Fruit fly (Drosophila melanogaster) whole organism, embryonic: Measurements from ENCODE around the gene CG17230.
A peak's percentile ranks its signal among the peaks of the same experiment; 100 is the strongest.

Source experiments
- ATbp ChIP-seq: fragments of 200-800 bp; sonication (Bioruptor generic); optimal IDR thresholded peaks from 2 replicates; lab custom pipeline; 2017; ENCODE audit warnings: missing biosample characterization, mild to moderate bottlenecking, missing genetic modification characterization, missing genetic modification reagents
- Aef1 ChIP-seq: fragments of 200-800 bp; sonication (Bioruptor generic); IDR thresholded peaks from 3 replicates; pipeline ENCODE4 v1.3.6; 2022; ENCODE audit warnings: missing biosample characterization, missing genetic modification characterization
- B-H2 ChIP-seq: fragments of 200-800 bp; sonication (Bioruptor generic); optimal IDR thresholded peaks from 2 replicates; lab custom pipeline; 2018; ENCODE audit warnings: missing biosample characterization, mild to moderate bottlenecking, missing genetic modification characterization
- CG10274 ChIP-seq: fragments of 200-800 bp; sonication (Bioruptor generic); optimal IDR thresholded peaks from 3 replicates; lab custom pipeline; 2017; ENCODE audit warnings: missing biosample characterization, mild to moderate bottlenecking, missing genetic modification characterization
- CG10431 ChIP-seq: fragments of 200-800 bp; sonication (Bioruptor generic); optimal IDR thresholded peaks from 3 replicates; lab custom pipeline; 2018; ENCODE audit warnings: missing biosample characterization, mild to moderate bottlenecking, missing genetic modification characterization
- CG16813 ChIP-seq: fragments of 200-800 bp; sonication (Bioruptor generic); IDR thresholded peaks from 3 replicates; pipeline ENCODE4 v1.3.6; 2022; ENCODE audit warnings: missing biosample characterization, missing genetic modification characterization; ENCODE audit not compliant: partially characterized antibody
- CG18476 ChIP-seq: fragments of 200-800 bp; sonication (Bioruptor generic); optimal IDR thresholded peaks from 2 replicates; lab custom pipeline; 2016; ENCODE audit warnings: missing biosample characterization, mild to moderate bottlenecking, missing genetic modification characterization
- CG4360 ChIP-seq: fragments of 200-800 bp; sonication (Bioruptor generic); IDR thresholded peaks from 2 replicates; pipeline ENCODE4 v1.3.6; 2022; ENCODE audit warnings: missing biosample characterization, missing genetic modification characterization
- CG4820 ChIP-seq: fragments of 200-800 bp; sonication (Bioruptor generic); optimal IDR thresholded peaks from 3 replicates; lab custom pipeline; 2016; ENCODE audit warnings: missing biosample characterization, missing genetic modification characterization
- CG6654 ChIP-seq: fragments of 200-800 bp; sonication (Bioruptor generic); optimal IDR thresholded peaks from 2 replicates; lab custom pipeline; 2017; ENCODE audit warnings: missing biosample characterization, mild to moderate bottlenecking, missing genetic modification characterization
- CG7357 ChIP-seq: fragments of 200-800 bp; sonication (Bioruptor generic); IDR thresholded peaks from 3 replicates; pipeline ENCODE4 v1.3.6; 2022; ENCODE audit warnings: missing biosample characterization, missing genetic modification characterization
- CG7987 ChIP-seq: fragments of 200-800 bp; sonication (Bioruptor generic); optimal IDR thresholded peaks from 2 replicates; lab custom pipeline; 2018; ENCODE audit warnings: missing biosample characterization, mild to moderate bottlenecking, missing genetic modification characterization, moderate library complexity
- CG8944 ChIP-seq: fragments of 200-800 bp; sonication (Bioruptor generic); optimal IDR thresholded peaks from 3 replicates; lab custom pipeline; 2016; ENCODE audit warnings: missing biosample characterization, missing genetic modification characterization
- D19B ChIP-seq: fragments of 200-800 bp; sonication (Bioruptor generic); optimal IDR thresholded peaks from 2 replicates; lab custom pipeline; 2017; ENCODE audit warnings: missing biosample characterization, mild to moderate bottlenecking, missing genetic modification characterization
- Fer2 ChIP-seq: fragments of 200-800 bp; sonication (Bioruptor generic); optimal IDR thresholded peaks from 2 replicates; lab custom pipeline; 2018; ENCODE audit warnings: missing biosample characterization, mild to moderate bottlenecking, missing genetic modification characterization, moderate library complexity
- Hey ChIP-seq: fragments of 200-800 bp; sonication (Bioruptor generic); optimal IDR thresholded peaks from 3 replicates; lab custom pipeline; 2018; ENCODE audit warnings: missing biosample characterization, mild to moderate bottlenecking, missing genetic modification characterization
- Hmr ChIP-seq: fragments of 200-800 bp; sonication (Bioruptor generic); optimal IDR thresholded peaks from 3 replicates; lab custom pipeline; 2017; ENCODE audit warnings: mild to moderate bottlenecking, missing biosample characterization, missing genetic modification reagents, missing genetic modification characterization
- Lim3 ChIP-seq: fragments of 200-800 bp; sonication (Bioruptor generic); IDR thresholded peaks from 2 replicates; pipeline ENCODE4 v1.3.6; 2022; ENCODE audit warnings: missing biosample characterization, missing genetic modification characterization
- Myb ChIP-seq: fragments of 200-800 bp; sonication (Bioruptor generic); optimal IDR thresholded peaks from 2 replicates; lab custom pipeline; 2016; ENCODE audit warnings: missing biosample characterization, missing genetic modification characterization
- Neu2 ChIP-seq: fragments of 200-800 bp; sonication (Bioruptor generic); optimal IDR thresholded peaks from 3 replicates; lab custom pipeline; 2016; ENCODE audit warnings: missing biosample characterization, missing genetic modification characterization, borderline replicate concordance
- Nf-YB ChIP-seq: fragments of 200-800 bp; sonication (Bioruptor generic); optimal IDR thresholded peaks from 3 replicates; lab custom pipeline; 2019; ENCODE audit warnings: missing biosample characterization, mild to moderate bottlenecking, missing genetic modification characterization, moderate library complexity
- Optix ChIP-seq: fragments of 200-800 bp; sonication (Bioruptor generic); IDR thresholded peaks from 3 replicates; pipeline ENCODE4 v1.3.6; 2022; ENCODE audit warnings: missing biosample characterization, missing genetic modification characterization
- Taf1 ChIP-seq: fragments of 200-800 bp; sonication (Bioruptor generic); IDR thresholded peaks from 2 replicates; pipeline ENCODE4 v1.3.6; 2022; ENCODE audit warnings: missing biosample characterization, missing genetic modification characterization
- ab ChIP-seq: fragments of 200-800 bp; sonication (Bioruptor generic); optimal IDR thresholded peaks from 2 replicates; lab custom pipeline; 2016; ENCODE audit warnings: missing biosample characterization, missing genetic modification characterization
- aop ChIP-seq: fragments of 200-800 bp; sonication (Bioruptor generic); IDR thresholded peaks from 2 replicates; pipeline ENCODE4 v1.3.6; 2022; ENCODE audit warnings: missing biosample characterization, missing genetic modification characterization
- ash1 ChIP-seq: fragments of 200-800 bp; sonication (Bioruptor generic); optimal IDR thresholded peaks from 2 replicates; lab custom pipeline; 2018; ENCODE audit warnings: missing biosample characterization, mild to moderate bottlenecking, missing genetic modification characterization
- dmrt11E ChIP-seq: fragments of 200-800 bp; sonication (Bioruptor generic); optimal IDR thresholded peaks from 3 replicates; lab custom pipeline; 2018; ENCODE audit warnings: missing biosample characterization, mild to moderate bottlenecking, missing genetic modification characterization, moderate library complexity
- ems ChIP-seq: fragments of 200-800 bp; sonication (Bioruptor generic); optimal IDR thresholded peaks from 3 replicates; lab custom pipeline; 2016; ENCODE audit warnings: missing biosample characterization, missing genetic modification characterization
- eve ChIP-seq, 2 experiments: fragments of >200 bp; optimal IDR thresholded peaks; 2 replicates each; lab custom pipeline; 2017; ENCODE audit warnings: missing biosample characterization in 2 of 2, missing genetic modification characterization in 2 of 2
- exex ChIP-seq: fragments of 200-800 bp; sonication (Bioruptor generic); optimal IDR thresholded peaks from 4 replicates; lab custom pipeline; 2018; ENCODE audit warnings: missing biosample characterization, mild to moderate bottlenecking, missing genetic modification characterization, moderate library complexity
- fd3F ChIP-seq: fragments of 200-800 bp; sonication (Bioruptor generic); optimal IDR thresholded peaks from 2 replicates; lab custom pipeline; 2018; ENCODE audit warnings: missing biosample characterization, mild to moderate bottlenecking, missing genetic modification characterization, moderate library complexity
- gcm2 ChIP-seq: fragments of 200-800 bp; sonication (Bioruptor generic); optimal IDR thresholded peaks from 2 replicates; lab custom pipeline; 2016; ENCODE audit warnings: missing biosample characterization, missing genetic modification characterization
- grau ChIP-seq: fragments of 200-800 bp; optimal IDR thresholded peaks from 3 replicates; lab custom pipeline; 2019; ENCODE audit warnings: missing biosample characterization, mild to moderate bottlenecking, missing genetic modification characterization, moderate library complexity
- gt ChIP-seq: fragments of 200-800 bp; sonication (Bioruptor generic); IDR thresholded peaks from 2 replicates; pipeline ENCODE4 v1.3.6; 2022; ENCODE audit warnings: missing biosample characterization, missing genetic modification characterization
- hb ChIP-seq: fragments of 200-800 bp; sonication (Bioruptor generic); IDR thresholded peaks from 3 replicates; pipeline ENCODE4 v1.3.6; 2022; ENCODE audit warnings: missing biosample characterization, missing genetic modification characterization; ENCODE audit not compliant: partially characterized antibody
- hkb ChIP-seq, 2 experiments: fragments of 200-800 bp in 1 of 2; fragments of >200 bp in 1 of 2; sonication (Bioruptor generic) in 1 of 2; IDR thresholded peaks in 1 of 2; optimal IDR thresholded peaks in 1 of 2; 2 replicates each; pipeline versions ENCODE4 v1.3.6 to Lab custom; 2017 to 2022; ENCODE audit warnings: missing biosample characterization in 1 of 2, missing genetic modification characterization in 1 of 2
- hth ChIP-seq: fragments of >200 bp; optimal IDR thresholded peaks from 2 replicates; lab custom pipeline; 2017; ENCODE audit warnings: inconsistent platforms
- insv ChIP-seq, 2 experiments: fragments of 200-800 bp; sonication (Bioruptor generic); optimal IDR thresholded peaks; 3 replicates each; lab custom pipeline; 2016 to 2018; ENCODE audit warnings: missing biosample characterization in 2 of 2, missing genetic modification characterization in 2 of 2
- nmo ChIP-seq: fragments of 200-800 bp; sonication (Bioruptor generic); optimal IDR thresholded peaks from 2 replicates; lab custom pipeline; 2018; ENCODE audit warnings: missing biosample characterization, mild to moderate bottlenecking, missing genetic modification characterization, moderate library complexity
- nom ChIP-seq: fragments of 200-800 bp; sonication (Bioruptor generic); optimal IDR thresholded peaks from 2 replicates; lab custom pipeline; 2017; ENCODE audit warnings: missing biosample characterization, missing genetic modification characterization, mild to moderate bottlenecking, moderate library complexity, missing genetic modification reagents
- otp ChIP-seq: fragments of 200-800 bp; sonication (Bioruptor generic); IDR thresholded peaks from 3 replicates; pipeline ENCODE4, ENCODE4 v1.3.6; 2022; ENCODE audit warnings: missing biosample characterization, missing genetic modification characterization
- p53 ChIP-seq: fragments of 200-800 bp; sonication (Bioruptor generic); optimal IDR thresholded peaks from 2 replicates; lab custom pipeline; 2016; ENCODE audit warnings: missing biosample characterization, missing genetic modification characterization
- pan ChIP-seq, 4 experiments: fragments of >200 bp in 3 of 4; fragments of 200-800 bp in 1 of 4; sonication (Bioruptor generic) in 1 of 4; optimal IDR thresholded peaks in 3 of 4; IDR thresholded peaks in 1 of 4; 2 replicates each; pipeline versions ENCODE4 v1.3.6 to Lab custom; 2017 to 2022; ENCODE audit warnings: missing biosample characterization in 2 of 4, missing genetic modification characterization in 2 of 4, mixed read lengths in 1 of 4
- pfk ChIP-seq: fragments of 200-800 bp; sonication (Bioruptor generic); optimal IDR thresholded peaks from 2 replicates; lab custom pipeline; 2018; ENCODE audit warnings: missing biosample characterization, mild to moderate bottlenecking, missing genetic modification characterization, moderate library complexity
- pzg ChIP-seq: fragments of 200-800 bp; sonication (Bioruptor generic); optimal IDR thresholded peaks from 3 replicates; lab custom pipeline; 2018; ENCODE audit warnings: missing biosample characterization, mild to moderate bottlenecking, missing genetic modification characterization, moderate library complexity
- rib ChIP-seq: fragments of 200-800 bp; sonication (Bioruptor generic); IDR thresholded peaks from 2 replicates; pipeline ENCODE4 v1.3.6; 2022; ENCODE audit warnings: missing biosample characterization, missing genetic modification characterization
- sens ChIP-seq: fragments of 200-800 bp; sonication (Bioruptor generic); peaks from one replicate; lab custom pipeline; 2016; ENCODE audit warnings: missing biosample characterization, missing genetic modification characterization
- slp2 ChIP-seq: fragments of 200-800 bp; sonication (Bioruptor generic); optimal IDR thresholded peaks from 2 replicates; lab custom pipeline; 2016; ENCODE audit warnings: missing biosample characterization, missing genetic modification characterization
- tx ChIP-seq: fragments of 200-800 bp; sonication (Bioruptor generic); optimal IDR thresholded peaks from 2 replicates; lab custom pipeline; 2016; ENCODE audit warnings: missing biosample characterization, missing genetic modification characterization

Gene CG17230

DNA sequence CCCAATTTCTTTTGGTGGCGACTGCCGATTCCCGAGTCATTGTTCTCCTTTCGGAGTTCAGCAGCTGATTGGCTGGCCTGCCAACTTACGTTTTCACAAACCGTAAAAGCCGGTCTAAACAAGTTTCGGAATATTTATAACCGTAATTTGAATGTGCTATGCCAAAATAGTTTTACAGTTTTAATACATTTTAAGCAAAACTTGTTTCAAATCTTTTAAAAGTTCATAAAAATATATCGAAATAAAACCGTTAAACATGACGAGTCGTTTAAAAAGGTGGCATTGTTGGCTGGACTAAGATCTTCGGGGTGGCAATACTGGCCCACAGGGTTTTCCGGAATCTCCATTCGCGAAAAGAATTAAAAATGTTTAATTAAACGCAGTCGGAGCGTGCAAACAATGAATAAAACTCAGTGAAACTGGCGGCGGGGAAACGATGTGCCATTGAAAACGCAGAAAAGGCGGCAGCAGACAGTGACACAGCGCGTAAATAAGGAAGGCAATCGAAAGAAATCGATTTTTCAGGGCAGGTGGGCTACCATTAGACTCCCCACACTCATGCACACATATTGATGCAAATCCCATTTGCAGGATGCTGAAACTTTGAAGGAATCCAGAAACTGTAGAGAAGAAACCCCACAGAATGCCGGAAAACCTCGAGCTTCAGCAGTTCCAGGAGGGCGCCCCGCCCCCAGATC lies 1.9 kb upstream of the CG17230 start, which contains the start of the genes Exd2 and CG5281 (continued):
- TF ChIP-seq pan (optimal IDR thresholded peaks at IDR 0.05; lab: Kevin White, UChicago) (no peak), pan (GFP tag; optimal IDR thresholded peaks at IDR 0.05 in 1 of 2, IDR thresholded peaks at IDR 0.05 in 1 of 2) (no peak), otp (GFP tag; lab: Robert Waterston, UW) (0 out of 3 replicates have a peak, but pooled peaks have one; percentile 7), nom (no peak), aop (GFP tag; lab: Robert Waterston, UW) (no peak), pfk (GFP tag; lab: Kevin White, UChicago) (no peak), hkb (optimal IDR thresholded peaks at IDR 0.05; lab: Kevin White, UChicago) (peak; percentile 57), hkb (GFP tag; IDR thresholded peaks at IDR 0.05; lab: Robert Waterston, UW) (no peak), p53 (GFP tag; lab: Kevin White, UChicago) (peak; percentile 26), CG4820 (no peak), gt (no peak), Lim3 (no peak), grau (tag; lab: Kevin White, UChicago) (peak; percentile 68), Myb (GFP tag; lab: Kevin White, UChicago) (peak; percentile 95), Neu2 (no peak), Optix (GFP tag; lab: Robert Waterston, UW) (no peak), tx (GFP tag; lab: Kevin White, UChicago) (peak; percentile 62), Aef1 (GFP tag; lab: Robert Waterston, UW) (no peak), slp2 (GFP tag; lab: Kevin White, UChicago) (peak; percentile 36), ab (GFP tag; lab: Kevin White, UChicago) (no peak), hb (GFP tag; lab: Robert Waterston, UW) (no peak), gcm2 (GFP tag; lab: Kevin White, UChicago) (no peak), CG8944 (GFP tag; lab: Kevin White, UChicago) (peak; percentile 14), exex (tag; lab: Kevin White, UChicago) (no peak), rib (GFP tag; lab: Robert Waterston, UW) (no peak), eve (GFP tag; optimal IDR thresholded peaks at IDR 0.05; lab: Kevin White, UChicago) (no peak), B-H2 (GFP tag; lab: Kevin White, UChicago) (peak; percentile 44), CG7987 (GFP tag; lab: Kevin White, UChicago) (peak; percentile 20), hth (lab: Kevin White, UChicago) (no peak), CG4360 (no peak), Hmr (GFP tag; lab: Kevin White, UChicago) (peak; percentile 68), ash1 (GFP tag; lab: Kevin White, UChicago) (no peak), D19B (GFP tag; lab: Kevin White, UChicago) (no peak), nmo (GFP tag; lab: Kevin White, UChicago) (peak; percentile 63), sens (GFP tag; lab: Kevin White, UChicago) (peak; percentile 94), ATbp (GFP tag; lab: Kevin White, UChicago) (no peak), Fer2 (peak; percentile 22), CG10431 (GFP tag; lab: Kevin White, UChicago) (peak; percentile 12), fd3F (peak; percentile 24), CG10274 (GFP tag; lab: Kevin White, UChicago) (no peak), CG7357 (no peak), CG18476 (GFP tag; lab: Kevin White, UChicago) (peak; percentile 41), insv (GFP tag; optimal IDR thresholded peaks at IDR 0.05; lab: Kevin White, UChicago) (peak in 1 of 2 experiments; percentile 23), dmrt11E (tag; lab: Kevin White, UChicago) (peak; percentile 59), Nf-YB (GFP tag; lab: Kevin White, UChicago) (no peak), Hey (peak; percentile 21), CG6654 (GFP tag; lab: Kevin White, UChicago) (no peak), pzg (peak; percentile 61), CG16813 (GFP tag; lab: Robert Waterston, UW) (no peak), Taf1 (no peak), ems (GFP tag; lab: Kevin White, UChicago) (no peak)
